Worm (Caenorhabditis elegans): ENCODE results near the gene fbxa-184.

ce11 chrII:1756072-1756471, 46.0 kb downstream of the fbxa-184 start, which contains the start of gene F36H5.17:
- TF ChIP-seq tlf-1 (GFP tag; optimal IDR thresholded peaks at IDR 0.05) (no peak), lsy-27 (tag; optimal IDR thresholded peaks at IDR 0.05; ENCODE audit: borderline replicate concordance, insufficient read depth) (no peak), xnd-1 (tag; optimal IDR thresholded peaks at IDR 0.05) (no peak), ZK185.1 (tag; optimal IDR thresholded peaks at IDR 0.05; ENCODE audit: poor library complexity, severe bottlenecking) (no peak), cebp-1 (GFP tag; IDR thresholded peaks at IDR 0.05) (no peak), cebp-1 (tag; optimal IDR thresholded peaks at IDR 0.05) (no peak), sdz-38 (tag; optimal IDR thresholded peaks at IDR 0.05) (no peak), ama-1 (optimal IDR thresholded peaks at IDR 0.05) (no peak), ama-1 (GFP tag; optimal IDR thresholded peaks at IDR 0.05) (no peak), lir-1 (GFP tag; conservative IDR thresholded peaks at IDR 0.05) (no peak), die-1 (tag; optimal IDR thresholded peaks at IDR 0.05) (no peak), ztf-6 (GFP tag; IDR thresholded peaks at IDR 0.05) (no peak), snpc-4 (GFP tag; optimal IDR thresholded peaks at IDR 0.05) (no peak), snpc-4 (tag; optimal IDR thresholded peaks at IDR 0.05) (no peak), dpff-1 (tag; optimal IDR thresholded peaks at IDR 0.05) (no peak), madf-3 (GFP tag; IDR thresholded peaks at IDR 0.05) (no peak), ceh-40 (GFP tag; IDR thresholded peaks at IDR 0.05) (no peak)

All from whole organism, young adult.